Worm (Caenorhabditis elegans): Measurements from ENCODE around the gene ndub-2.

- TF ChIP-seq him-1 (tag; optimal IDR thresholded peaks at IDR 0.05), result no peak
- no peak for TF ChIP-seq W03F9.2 (tag; optimal IDR thresholded peaks at IDR 0.05)
Measured at ce11 chrII:9024312-9024711, 28.1 kb downstream of the ndub-2 start.

All from whole organism, L4/young adult.